Worm (Caenorhabditis elegans): ENCODE results near the gene T25B2.3.

- TF ChIP-seq ceh-13 (GFP tag; optimal IDR thresholded peaks at IDR 0.05) (no peak), ama-1 (optimal IDR thresholded peaks at IDR 0.05) (no peak), B0310.2 (tag; optimal IDR thresholded peaks at IDR 0.05) (no peak), hmg-4 (GFP tag; optimal IDR thresholded peaks at IDR 0.05) (peak; percentile 43), ets-7 (tag; optimal IDR thresholded peaks at IDR 0.05) (no peak)
Observed at ce11 chrX:6150949-6151519, 24.9 kb upstream of the T25B2.3 start.
